Worm (Caenorhabditis elegans) whole organism, L4 larva: ENCODE measurements around the gene slo-1.
A peak's percentile ranks its signal among the peaks of the same experiment; 100 is the strongest.

Source experiments
- F44E2.7 ChIP-seq: fragments of 200-800 bp; sonication (Bioruptor generic); IDR thresholded peaks from 2 replicates; pipeline ENCODE4 v2.1.2; 2022; ENCODE audit warnings: missing genetic modification characterization, missing compliant biosample characterization
- T20F7.1 ChIP-seq: fragments of 200-800 bp; sonication (Bioruptor generic); optimal IDR thresholded peaks from 2 replicates; lab custom pipeline; 2018; ENCODE audit warnings: mild to moderate bottlenecking, missing genetic modification characterization, missing compliant biosample characterization
- T26A8.4 ChIP-seq: fragments of 200-800 bp; sonication (Bioruptor generic); IDR thresholded peaks from 2 replicates; pipeline ENCODE4 v1.3.6; 2022; ENCODE audit warnings: missing genetic modification characterization, missing compliant biosample characterization
- Y48G9A.11 ChIP-seq: fragments of 200-800 bp; sonication (Bioruptor generic); IDR thresholded peaks from 2 replicates; pipeline ENCODE4 v1.3.6; 2022; ENCODE audit warnings: missing genetic modification reagents, missing genetic modification characterization, missing compliant biosample characterization
- aha-1 ChIP-seq: fragments of 150-350 bp; peaks from one replicate; lab custom pipeline; 2014; ENCODE audit warnings: missing biosample characterization, missing genetic modification characterization
- aly-2 ChIP-seq: sonication (generic microtip); optimal IDR thresholded peaks from 2 replicates; lab custom pipeline; 2018; ENCODE audit warnings: missing biosample characterization, missing genetic modification characterization
- ceh-28 ChIP-seq: fragments of 150-350 bp; optimal IDR thresholded peaks from 2 replicates; lab custom pipeline; 2014; ENCODE audit warnings: missing biosample characterization, missing genetic modification reagents, missing genetic modification characterization
- ceh-62 ChIP-seq: sonication (generic microtip); optimal IDR thresholded peaks from 2 replicates; lab custom pipeline; 2017; ENCODE audit warnings: missing biosample characterization, missing genetic modification characterization
- dmd-6 ChIP-seq: fragments of 200-800 bp; sonication (Bioruptor generic); IDR thresholded peaks from 2 replicates; pipeline ENCODE4 v1.3.6; 2022; ENCODE audit warnings: missing genetic modification reagents, missing genetic modification characterization, missing compliant biosample characterization
- dmd-9 ChIP-seq: fragments of 200-800 bp; sonication (Bioruptor generic); IDR thresholded peaks from 2 replicates; pipeline ENCODE4 v1.3.6; 2022; ENCODE audit warnings: missing genetic modification reagents, missing genetic modification characterization, missing compliant biosample characterization
- dpl-1 ChIP-seq: fragments of 150-350 bp; optimal IDR thresholded peaks from 2 replicates; lab custom pipeline; 2014; ENCODE audit warnings: missing biosample characterization, missing genetic modification reagents, missing genetic modification characterization
- egl-43 ChIP-seq: fragments of 200-800 bp; sonication (Bioruptor generic); IDR thresholded peaks from 2 replicates; pipeline ENCODE4 v1.3.6; 2022; ENCODE audit warnings: missing genetic modification reagents, missing genetic modification characterization, missing compliant biosample characterization
- fkh-10 ChIP-seq: fragments of 150-350 bp; optimal IDR thresholded peaks from 2 replicates; lab custom pipeline; 2014; ENCODE audit warnings: missing biosample characterization, missing genetic modification reagents, missing genetic modification characterization
- gei-8 ChIP-seq: fragments of 200-800 bp; sonication (Bioruptor generic); optimal IDR thresholded peaks from 2 replicates; lab custom pipeline; 2018; ENCODE audit warnings: mild to moderate bottlenecking, missing genetic modification characterization, missing compliant biosample characterization
- hif-1 ChIP-seq, 2 experiments: sonication (generic microtip); optimal IDR thresholded peaks; 2 replicates each; lab custom pipeline; 2016 to 2017; ENCODE audit warnings: missing compliant biosample characterization in 2 of 2, missing genetic modification characterization in 2 of 2, missing genetic modification reagents in 2 of 2, missing genotype in 2 of 2, mild to moderate bottlenecking in 1 of 2
- hlh-30 ChIP-seq: sonication (generic microtip); optimal IDR thresholded peaks from 2 replicates; lab custom pipeline; 2017; ENCODE audit warnings: antibody characterized with exemption, mild to moderate bottlenecking, missing genetic modification characterization, missing compliant biosample characterization; ENCODE audit not compliant: insufficient read depth
- lin-13 ChIP-seq: fragments of 150-350 bp; optimal IDR thresholded peaks from 2 replicates; lab custom pipeline; 2014; ENCODE audit warnings: missing biosample characterization, missing genetic modification reagents, missing genetic modification characterization
- madf-9 ChIP-seq: fragments of 200-800 bp; sonication (Bioruptor generic); conservative IDR thresholded peaks from 2 replicates; pipeline ENCODE4 v1.3.6; 2022; ENCODE audit warnings: missing genetic modification reagents, missing genetic modification characterization, missing compliant biosample characterization
- mdl-1 ChIP-seq, 2 experiments: fragments of 150-350 bp in 1 of 2; sonication (generic microtip) in 1 of 2; optimal IDR thresholded peaks; 2 replicates each; lab custom pipeline; 2014 to 2017; ENCODE audit warnings: missing biosample characterization in 2 of 2, missing genetic modification characterization in 2 of 2
- mdt-29 ChIP-seq: fragments of 200-800 bp; sonication (Bioruptor generic); IDR thresholded peaks from 2 replicates; pipeline ENCODE4 v1.3.6; 2022; ENCODE audit warnings: missing genetic modification reagents, missing genetic modification characterization, missing compliant biosample characterization
- mes-2 ChIP-seq: sonication (generic microtip); optimal IDR thresholded peaks from 2 replicates; lab custom pipeline; 2016; ENCODE audit warnings: missing genotype, mild to moderate bottlenecking, missing genetic modification characterization, missing compliant biosample characterization; ENCODE audit not compliant: poor library complexity, severe bottlenecking
- mxl-2 ChIP-seq: fragments of 200-800 bp; sonication (Bioruptor generic); conservative IDR thresholded peaks from 2 replicates; pipeline ENCODE4 v1.3.6; 2022; ENCODE audit warnings: missing genetic modification reagents, missing genetic modification characterization, missing compliant biosample characterization
- nhr-102 ChIP-seq: sonication (generic microtip); optimal IDR thresholded peaks from 2 replicates; lab custom pipeline; 2016; ENCODE audit warnings: mild to moderate bottlenecking, missing genetic modification characterization, moderate library complexity, missing compliant biosample characterization
- nhr-11 ChIP-seq: fragments of 150-350 bp; optimal IDR thresholded peaks from 2 replicates; lab custom pipeline; 2014; ENCODE audit warnings: missing biosample characterization, missing genetic modification characterization
- nhr-237 ChIP-seq: sonication (generic microtip); optimal IDR thresholded peaks from 2 replicates; lab custom pipeline; 2017; ENCODE audit warnings: missing biosample characterization, missing genetic modification characterization
- nhr-25 ChIP-seq: sonication (generic microtip); optimal IDR thresholded peaks from 2 replicates; lab custom pipeline; 2017; ENCODE audit warnings: missing genetic modification characterization, mild to moderate bottlenecking, missing compliant biosample characterization, antibody characterized with exemption, moderate library complexity, borderline replicate concordance; ENCODE audit not compliant: insufficient read depth
- nhr-41 ChIP-seq: fragments of 200-800 bp; sonication (Bioruptor generic); IDR thresholded peaks from 2 replicates; pipeline ENCODE4 v1.3.6; 2022; ENCODE audit warnings: missing genetic modification reagents, missing genetic modification characterization, missing compliant biosample characterization
- php-3 ChIP-seq: fragments of 200-800 bp; sonication (Bioruptor generic); IDR thresholded peaks from 2 replicates; pipeline ENCODE4 v1.3.6; 2022; ENCODE audit warnings: missing genetic modification reagents, missing genetic modification characterization, missing compliant biosample characterization
- pqm-1 ChIP-seq: sonication (generic microtip); optimal IDR thresholded peaks from 2 replicates; lab custom pipeline; 2017; ENCODE audit warnings: missing biosample characterization, missing genetic modification characterization
- rbr-2 ChIP-seq: sonication (generic microtip); optimal IDR thresholded peaks from 2 replicates; lab custom pipeline; 2016; ENCODE audit warnings: missing genotype, missing genetic modification characterization, missing compliant biosample characterization
- saeg-2 ChIP-seq: fragments of 200-800 bp; sonication (Bioruptor generic); IDR thresholded peaks from 2 replicates; pipeline ENCODE4 v1.3.6; 2022; ENCODE audit warnings: missing genetic modification reagents, missing genetic modification characterization, missing compliant biosample characterization
- set-16 ChIP-seq: fragments of 200-800 bp; sonication (Bioruptor generic); IDR thresholded peaks from 2 replicates; pipeline ENCODE4 v1.3.6; 2022; ENCODE audit warnings: missing genetic modification reagents, missing genetic modification characterization, missing compliant biosample characterization
- skn-1 ChIP-seq: fragments of 150-350 bp; optimal IDR thresholded peaks from 2 replicates; lab custom pipeline; 2014; ENCODE audit warnings: missing biosample characterization, missing genetic modification characterization
- spr-1 ChIP-seq: sonication (generic microtip); optimal IDR thresholded peaks from 2 replicates; lab custom pipeline; 2016; ENCODE audit warnings: mild to moderate bottlenecking, missing genetic modification characterization, missing compliant biosample characterization
- tag-97 ChIP-seq: fragments of 200-800 bp; sonication (Bioruptor generic); IDR thresholded peaks from 2 replicates; pipeline ENCODE4 v1.3.6; 2022; ENCODE audit warnings: missing genetic modification characterization, missing compliant biosample characterization
- unc-39 ChIP-seq: sonication (generic microtip); optimal IDR thresholded peaks from 2 replicates; lab custom pipeline; 2017; ENCODE audit warnings: missing biosample characterization, missing genetic modification characterization
- unc-62 ChIP-seq, 3 experiments: fragments of 150-350 bp in 1 of 3; sonication (generic microtip); optimal IDR thresholded peaks in 2 of 3; peaks in 1 of 3; 1 replicate in 1 of 3; 2 replicates in 2 of 3; lab custom pipeline; 2014 to 2017; ENCODE audit warnings: missing biosample characterization in 3 of 3, missing genetic modification characterization in 3 of 3, missing genetic modification reagents in 3 of 3, missing genotype in 1 of 3
- zag-1 ChIP-seq: fragments of 150-350 bp; optimal IDR thresholded peaks from 2 replicates; lab custom pipeline; 2014; ENCODE audit warnings: missing biosample characterization, missing genetic modification characterization
- zfp-3 ChIP-seq: fragments of 200-800 bp; sonication (Bioruptor generic); conservative IDR thresholded peaks from 2 replicates; pipeline ENCODE4 v1.3.6; 2022; ENCODE audit warnings: missing genetic modification reagents, missing genetic modification characterization, missing compliant biosample characterization
- zip-11 ChIP-seq: fragments of 200-800 bp; sonication (Bioruptor generic); IDR thresholded peaks from 2 replicates; pipeline ENCODE4 v1.3.6; 2022; ENCODE audit warnings: missing genetic modification characterization, missing compliant biosample characterization

slo-1 gene

ce11 chrV:18504610-18505009, 12.5 kb downstream of the slo-1 start:
- TF ChIP-seq ceh-28 (tag; lab: Kevin White, UChicago) (peak; percentile 78), nhr-25 (tag; lab: Kevin White, UChicago) (no peak), skn-1 (no peak), Y48G9A.11 (GFP tag; lab: Robert Waterston, UW) (no peak), mes-2 (tag; lab: Kevin White, UChicago) (no peak)

ce11 chrV:18506772-18507171, 14.7 kb downstream of the slo-1 start:
- TF ChIP-seq set-16 (GFP tag; lab: Robert Waterston, UW) (peak; percentile 56; the same call in 1 of the 2 replicates), lin-13 (no peak), aha-1 (tag; lab: Kevin White, UChicago) (peak; percentile 71)

ce11 chrV:18508564-18508963, 16.5 kb downstream of the slo-1 start, which contains the start of gene Y51A2D.1:
Gene Y51A2D.1 (plus strand): TSS chrV:18508864.
- TF ChIP-seq fkh-10, result no peak
- TF ChIP-seq unc-62 (GFP tag; optimal IDR thresholded peaks at IDR 0.05 in 1 of 2; lab: Kevin White, UChicago), result no peak
- no peak for TF ChIP-seq unc-62 (tag; optimal IDR thresholded peaks at IDR 0.05; lab: Kevin White, UChicago)
- no peak for TF ChIP-seq F44E2.7 (GFP tag; lab: Robert Waterston, UW)
- no peak for TF ChIP-seq pqm-1 (tag; lab: Kevin White, UChicago)
- no peak for TF ChIP-seq ceh-62 (tag; lab: Kevin White, UChicago)
- TF ChIP-seq ceh-28 (tag; lab: Kevin White, UChicago), result no peak
- TF ChIP-seq nhr-11 (tag; lab: Kevin White, UChicago), result no peak
- TF ChIP-seq php-3 (GFP tag; lab: Robert Waterston, UW), result no peak
- TF ChIP-seq hif-1 (tag; optimal IDR thresholded peaks at IDR 0.05; lab: Kevin White, UChicago), result no peak
- no peak for TF ChIP-seq Y48G9A.11 (GFP tag; lab: Robert Waterston, UW)
- TF ChIP-seq nhr-237 (tag; lab: Kevin White, UChicago), result no peak
- no peak for TF ChIP-seq gei-8
- TF ChIP-seq egl-43 (GFP tag; lab: Robert Waterston, UW), result no peak
- no peak for TF ChIP-seq nhr-102 (tag; lab: Kevin White, UChicago)
- TF ChIP-seq dmd-9 (GFP tag; lab: Robert Waterston, UW), result no peak
- no peak for TF ChIP-seq mdl-1 (tag; optimal IDR thresholded peaks at IDR 0.05; lab: Kevin White, UChicago)
- TF ChIP-seq dmd-6 (GFP tag; lab: Robert Waterston, UW), result no peak
- TF ChIP-seq zag-1 (tag; lab: Kevin White, UChicago), result no peak

- TF ChIP-seq skn-1, result no peak
- TF ChIP-seq mxl-2 (GFP tag; lab: Robert Waterston, UW), result no peak
- TF ChIP-seq nhr-41 (GFP tag; lab: Robert Waterston, UW), result no peak
- no peak for TF ChIP-seq mes-2 (tag; lab: Kevin White, UChicago)
- no peak for TF ChIP-seq aly-2
- no peak for TF ChIP-seq dpl-1 (GFP tag; lab: Kevin White, UChicago)
- TF ChIP-seq tag-97 (GFP tag; lab: Robert Waterston, UW), result no peak
- TF ChIP-seq madf-9 (GFP tag; lab: Robert Waterston, UW), result no peak
- no peak for TF ChIP-seq T20F7.1 (GFP tag; lab: Kevin White, UChicago)
- no peak for TF ChIP-seq ceh-62 (tag; lab: Kevin White, UChicago)
- TF ChIP-seq saeg-2 (GFP tag; lab: Robert Waterston, UW), result no peak
- TF ChIP-seq rbr-2 (tag; lab: Kevin White, UChicago), result no peak
- TF ChIP-seq mdt-29 (GFP tag; lab: Robert Waterston, UW), result no peak
- TF ChIP-seq nhr-25 (tag; lab: Kevin White, UChicago), result no peak
- TF ChIP-seq T26A8.4, result no peak
- TF ChIP-seq zip-11, result no peak
- no peak for TF ChIP-seq unc-39 (tag; lab: Kevin White, UChicago)
- TF ChIP-seq hlh-30 (tag; lab: Kevin White, UChicago), result no peak
- TF ChIP-seq spr-1 (tag; lab: Kevin White, UChicago), result no peak
- no peak for TF ChIP-seq zfp-3
These were observed 19.8 kb downstream of the slo-1 start for ce11 chrV:18511847-18512246.
